Worm (Caenorhabditis elegans): ENCODE data around the gene T28D9.11.

DNA sequence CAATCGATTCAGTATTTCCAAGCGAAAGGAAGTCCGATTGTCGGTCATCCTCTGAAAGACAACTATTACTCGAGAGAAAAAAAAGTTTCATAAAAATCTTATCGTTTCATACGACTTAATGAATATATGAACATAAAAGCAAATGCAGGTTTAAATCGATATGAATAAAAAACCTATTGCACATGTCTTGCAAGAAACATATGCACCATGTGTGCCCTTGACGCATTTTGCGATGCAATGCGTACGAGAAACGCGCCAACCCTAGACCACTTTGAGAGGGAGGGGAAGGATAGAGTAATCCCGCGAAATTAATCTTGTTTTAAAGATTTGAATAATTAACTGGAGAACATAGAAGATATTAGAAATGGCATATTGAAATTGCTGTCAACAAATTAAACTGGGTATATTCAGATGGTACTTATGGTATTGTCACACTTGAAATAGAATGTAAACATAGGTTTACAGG lies 38.4 kb downstream of the T28D9.11 start, which contains the start of gene atg-16.2:
- no peak for TF ChIP-seq nhr-10 (tag; optimal IDR thresholded peaks at IDR 0.05)
- TF ChIP-seq rbr-2 (tag; optimal IDR thresholded peaks at IDR 0.05) = peak; percentile 37
- TF ChIP-seq lin-15B (tag; optimal IDR thresholded peaks at IDR 0.05) = no peak
- no peak for TF ChIP-seq nhr-76 (tag; optimal IDR thresholded peaks at IDR 0.05)
- peak; percentile 38 for TF ChIP-seq T20F7.1 (GFP tag; optimal IDR thresholded peaks at IDR 0.05)
- TF ChIP-seq dve-1 (tag; optimal IDR thresholded peaks at IDR 0.05; ENCODE audit: insufficient read depth) = no peak
- no peak for TF ChIP-seq lir-3 (tag; optimal IDR thresholded peaks at IDR 0.05)
- TF ChIP-seq saeg-2 (GFP tag; IDR thresholded peaks at IDR 0.05) = no peak
